Worm (Caenorhabditis elegans) whole organism, L1 larva: ENCODE results near the gene col-124.

Experiments
- C04F5.9 ChIP-seq: sonication (generic microtip); optimal IDR thresholded peaks from 2 replicates; lab custom pipeline; 2016; ENCODE audit warnings: missing genetic modification characterization, missing compliant biosample characterization
- aly-2 ChIP-seq: fragments of 150-350 bp; optimal IDR thresholded peaks from 2 replicates; lab custom pipeline; 2014; ENCODE audit warnings: missing biosample characterization, missing genetic modification characterization
- ama-1 ChIP-seq: fragments of 150-350 bp; optimal IDR thresholded peaks from 2 replicates; lab custom pipeline; 2014
- ceh-8 ChIP-seq: fragments of 200-800 bp; sonication (Bioruptor generic); optimal IDR thresholded peaks from 2 replicates; lab custom pipeline; 2018; ENCODE audit warnings: mild to moderate bottlenecking, missing genetic modification characterization, moderate library complexity, missing compliant biosample characterization
- ceh-82 ChIP-seq, 3 experiments: fragments of 150-350 bp in 1 of 3; sonication (generic microtip) in 2 of 3; optimal IDR thresholded peaks; 2 replicates each; lab custom pipeline; 2014 to 2017; ENCODE audit warnings: missing biosample characterization in 3 of 3, missing genetic modification characterization in 3 of 3
- egl-27 ChIP-seq, 2 experiments: fragments of 150-350 bp in 1 of 2; sonication (generic microtip); optimal IDR thresholded peaks; 3 replicates each; lab custom pipeline; 2017 to 2018; ENCODE audit warnings: missing biosample characterization in 2 of 2, missing genetic modification characterization in 2 of 2, missing genetic modification reagents in 2 of 2
- lir-3 ChIP-seq: sonication (generic microtip); optimal IDR thresholded peaks from 2 replicates; lab custom pipeline; 2016; ENCODE audit warnings: mild to moderate bottlenecking, missing genetic modification characterization, moderate library complexity, missing compliant biosample characterization; ENCODE audit not compliant: poor library complexity
- mep-1 ChIP-seq: fragments of 150-350 bp; optimal IDR thresholded peaks from 2 replicates; lab custom pipeline; 2014; ENCODE audit warnings: missing biosample characterization, missing genetic modification characterization
- nhr-12 ChIP-seq: sonication (generic microtip); optimal IDR thresholded peaks from 2 replicates; lab custom pipeline; 2017; ENCODE audit warnings: missing biosample characterization, missing genetic modification characterization
- nhr-237 ChIP-seq: fragments of 150-350 bp; optimal IDR thresholded peaks from 2 replicates; lab custom pipeline; 2014; ENCODE audit warnings: missing biosample characterization, missing genetic modification characterization
- nhr-28 ChIP-seq: fragments of 150-350 bp; optimal IDR thresholded peaks from 2 replicates; lab custom pipeline; 2014; ENCODE audit warnings: missing biosample characterization, missing genetic modification characterization
- snu-23 ChIP-seq: sonication (generic microtip); optimal IDR thresholded peaks from 2 replicates; lab custom pipeline; 2016; ENCODE audit warnings: missing genetic modification characterization, missing compliant biosample characterization
- unc-86 ChIP-seq: sonication (generic microtip); optimal IDR thresholded peaks from 2 replicates; lab custom pipeline; 2016; ENCODE audit warnings: missing genetic modification characterization, missing compliant biosample characterization
- zag-1 ChIP-seq: fragments of 150-350 bp; optimal IDR thresholded peaks from 2 replicates; lab custom pipeline; 2014; ENCODE audit warnings: missing biosample characterization, missing genetic modification characterization

DNA sequence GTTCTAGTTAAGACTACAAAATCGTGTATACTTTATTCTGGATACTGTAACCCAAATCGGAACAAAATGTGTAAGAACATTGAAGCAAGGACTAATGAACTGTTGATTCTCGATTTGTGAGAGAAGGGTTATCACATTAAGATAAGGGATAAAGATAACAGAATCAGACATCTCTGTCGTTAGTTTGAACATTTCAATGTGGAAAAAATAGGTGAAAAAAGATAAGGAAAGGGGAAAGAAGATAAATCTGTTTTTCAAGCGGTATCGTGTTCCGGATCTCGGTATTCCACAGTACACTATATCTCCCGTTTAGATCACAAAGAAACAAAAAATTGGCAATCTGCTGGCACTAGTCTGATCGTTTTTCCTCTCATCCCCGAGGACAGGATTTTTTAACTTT lies 44.8 kb downstream of the col-124 start:
- no peak for TF ChIP-seq lir-3
- TF ChIP-seq nhr-28 (tag; lab: Kevin White, UChicago) = no peak
- no peak for TF ChIP-seq aly-2 (tag; lab: Kevin White, UChicago)
- TF ChIP-seq nhr-12 (tag; lab: Kevin White, UChicago) = no peak
- TF ChIP-seq C04F5.9 = no peak
- no peak for TF ChIP-seq egl-27 (tag; optimal IDR thresholded peaks at IDR 0.05; lab: Kevin White, UChicago)
- no peak for TF ChIP-seq snu-23 (GFP tag; lab: Kevin White, UChicago)
- TF ChIP-seq mep-1 = no peak
- no peak for TF ChIP-seq ceh-8 (GFP tag; lab: Kevin White, UChicago)
- no peak for TF ChIP-seq nhr-237 (tag; lab: Kevin White, UChicago)
- no peak for TF ChIP-seq ceh-82 (tag; optimal IDR thresholded peaks at IDR 0.05; lab: Kevin White, UChicago)
- no peak for TF ChIP-seq unc-86 (tag; lab: Kevin White, UChicago)
- no peak for TF ChIP-seq ama-1 (lab: Kevin White, UChicago)
- no peak for TF ChIP-seq zag-1 (tag; lab: Kevin White, UChicago)
